Worm (Caenorhabditis elegans): Measurements from ENCODE around the gene camt-1.

The camt-1 gene

DNA sequence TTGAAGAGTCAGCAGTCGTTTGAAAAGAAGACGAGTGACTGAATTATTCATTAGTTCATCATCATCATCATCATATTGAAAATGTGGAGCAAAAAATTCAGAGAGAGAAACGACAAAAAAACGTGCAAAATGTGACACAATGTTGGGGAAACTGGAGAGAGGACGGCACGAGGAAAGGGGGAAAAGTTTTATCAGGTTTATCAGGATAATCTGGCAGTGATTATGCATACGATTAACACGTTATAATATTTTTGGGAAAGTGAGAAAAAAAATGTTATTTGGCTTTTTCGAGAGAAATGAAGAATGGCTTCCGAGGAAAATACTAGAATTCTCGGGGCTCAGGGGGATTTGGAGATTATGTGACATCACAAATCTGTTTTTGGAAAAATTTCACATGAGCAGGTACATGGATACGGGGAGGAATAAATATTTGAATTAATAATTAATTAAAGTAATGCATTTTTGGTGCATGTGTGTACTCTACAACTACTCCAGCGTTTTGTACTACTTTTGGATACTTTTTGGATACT lies at the start of gene camt-1:
TSS of gene camt-1 (minus strand) at position 51 of the 530 bp plus-strand sequence.
- TF ChIP-seq klf-2 (GFP tag; conservative IDR thresholded peaks at IDR 0.05), result no peak
- TF ChIP-seq ref-1 (GFP tag; conservative IDR thresholded peaks at IDR 0.05), result no peak
- no peak for TF ChIP-seq med-1 (GFP tag; optimal IDR thresholded peaks at IDR 0.05; ENCODE audit: insufficient read depth)
- no peak for TF ChIP-seq cog-1 (tag; optimal IDR thresholded peaks at IDR 0.05)
- TF ChIP-seq ztf-23 (GFP tag; IDR thresholded peaks at IDR 0.05), result no peak

DNA sequence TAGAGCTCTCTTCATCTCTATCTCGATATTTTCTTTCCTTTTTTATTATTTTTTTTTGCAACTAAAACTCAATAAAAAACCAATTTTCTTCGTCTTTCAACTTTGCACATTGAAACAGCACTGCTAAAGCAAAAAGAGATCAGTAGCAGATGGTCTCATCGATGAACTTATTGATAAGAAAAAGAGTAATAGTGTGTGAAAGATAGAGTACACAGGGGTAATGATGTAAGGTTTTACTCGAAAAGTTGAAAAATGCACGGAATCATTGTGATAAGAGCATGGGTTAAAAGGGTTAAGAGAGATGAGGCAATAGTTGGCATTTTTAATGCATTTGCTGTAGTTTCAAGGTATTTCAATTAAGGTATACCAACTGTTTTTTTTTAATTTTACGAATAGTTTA lies 47.1 kb upstream of the camt-1 start:
- no peak for TF ChIP-seq ztf-29 (GFP tag; IDR thresholded peaks at IDR 0.05)
- no peak for TF ChIP-seq tab-1 (GFP tag; IDR thresholded peaks at IDR 0.05)
- no peak for TF ChIP-seq T22C8.4 (GFP tag; IDR thresholded peaks at IDR 0.05)
- TF ChIP-seq med-1 (GFP tag; optimal IDR thresholded peaks at IDR 0.05; ENCODE audit: insufficient read depth), result no peak
- TF ChIP-seq ref-1 (GFP tag; conservative IDR thresholded peaks at IDR 0.05), result no peak
- no peak for TF ChIP-seq flt-1 (GFP tag; IDR thresholded peaks at IDR 0.05)
- TF ChIP-seq ztf-23 (GFP tag; IDR thresholded peaks at IDR 0.05), result no peak
- no peak for TF ChIP-seq klf-2 (GFP tag; conservative IDR thresholded peaks at IDR 0.05)
- no peak for TF ChIP-seq cog-1 (tag; optimal IDR thresholded peaks at IDR 0.05)

DNA sequence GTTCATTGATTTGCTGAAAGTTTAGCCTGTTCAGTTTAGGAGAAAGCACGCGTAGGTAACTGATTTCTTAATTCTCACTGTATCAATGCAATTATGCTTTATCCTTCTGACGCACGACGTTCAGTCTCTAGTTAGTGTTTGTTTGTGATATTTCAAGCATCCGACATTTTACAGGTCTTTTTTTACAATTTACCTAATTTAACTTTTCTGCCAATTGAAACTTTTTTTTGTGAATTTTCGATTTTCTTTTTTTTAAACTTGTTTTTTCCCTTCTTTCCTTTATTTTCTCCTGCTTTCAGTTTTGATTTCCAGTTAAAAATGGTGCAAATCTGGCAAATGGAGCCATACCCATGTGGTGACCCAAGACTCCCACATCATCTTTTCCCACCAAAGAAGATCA lies 45.8 kb upstream of the camt-1 start, which contains the start of gene K07E1.1:
TSS of gene K07E1.1 (plus strand) at position 301 of the 400 bp plus-strand sequence.
- TF ChIP-seq T22C8.4 (GFP tag; IDR thresholded peaks at IDR 0.05) (no peak), flt-1 (GFP tag; IDR thresholded peaks at IDR 0.05) (no peak), med-1 (GFP tag; optimal IDR thresholded peaks at IDR 0.05; ENCODE audit: insufficient read depth) (no peak), tab-1 (GFP tag; IDR thresholded peaks at IDR 0.05) (no peak), cog-1 (tag; optimal IDR thresholded peaks at IDR 0.05) (no peak), ztf-29 (GFP tag; IDR thresholded peaks at IDR 0.05) (no peak), ref-1 (GFP tag; conservative IDR thresholded peaks at IDR 0.05) (no peak), klf-2 (GFP tag; conservative IDR thresholded peaks at IDR 0.05) (no peak), ztf-23 (GFP tag; IDR thresholded peaks at IDR 0.05) (no peak)

DNA sequence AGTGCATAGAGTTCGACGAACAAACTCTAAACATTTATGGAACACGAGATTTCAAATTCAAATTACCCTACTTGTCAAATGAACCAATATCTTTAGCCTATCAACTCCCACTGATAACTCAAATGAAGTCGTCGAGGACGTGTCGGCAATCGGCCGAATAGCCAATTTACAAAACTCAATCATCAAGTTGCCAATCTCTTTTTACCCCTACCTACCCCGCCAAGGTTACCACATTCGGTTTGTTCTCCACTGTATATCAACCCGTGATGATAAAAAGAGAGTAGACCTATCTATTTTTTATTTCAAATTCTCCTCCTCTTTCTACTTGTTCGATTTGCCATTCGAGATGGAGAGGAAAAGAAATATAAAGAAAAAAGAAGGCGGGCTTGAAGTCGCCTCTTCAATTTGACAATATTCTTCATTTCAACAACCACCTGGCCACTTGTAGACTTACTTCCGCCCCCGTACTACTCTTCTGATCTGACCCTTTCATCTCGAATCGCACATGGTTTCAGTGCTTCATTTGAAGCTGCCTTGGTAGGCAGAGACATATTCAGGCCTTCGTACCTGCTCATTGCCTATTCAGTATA lies 45.1 kb upstream of the camt-1 start:
- TF ChIP-seq ref-1 (GFP tag; conservative IDR thresholded peaks at IDR 0.05) (no peak), ztf-23 (GFP tag; IDR thresholded peaks at IDR 0.05) (no peak), cog-1 (tag; optimal IDR thresholded peaks at IDR 0.05) (no peak), klf-2 (GFP tag; conservative IDR thresholded peaks at IDR 0.05) (no peak), tab-1 (GFP tag; IDR thresholded peaks at IDR 0.05) (no peak), ztf-29 (GFP tag; IDR thresholded peaks at IDR 0.05) (no peak), flt-1 (GFP tag; IDR thresholded peaks at IDR 0.05) (no peak), T22C8.4 (GFP tag; IDR thresholded peaks at IDR 0.05) (no peak)

DNA sequence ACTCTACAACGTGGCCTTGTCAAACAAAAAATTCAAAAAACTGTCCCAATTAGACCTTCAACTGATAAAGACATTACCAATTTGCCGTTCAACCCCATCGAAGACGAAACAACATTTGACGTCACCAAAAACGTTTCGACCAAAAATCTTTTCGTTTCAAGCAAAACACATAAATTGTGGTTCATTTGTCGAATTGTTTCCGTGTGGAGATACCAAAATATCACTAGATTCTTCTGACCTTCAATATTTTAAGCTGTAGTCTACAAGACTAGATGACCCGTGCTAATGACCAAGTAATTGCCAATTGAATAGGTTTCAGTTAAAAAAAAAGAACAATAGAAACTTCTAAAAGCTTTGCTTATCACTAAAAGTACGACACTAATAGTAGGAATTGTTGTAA lies 43.5 kb upstream of the camt-1 start:
- TF ChIP-seq klf-2 (GFP tag; conservative IDR thresholded peaks at IDR 0.05) (no peak), flt-1 (GFP tag; IDR thresholded peaks at IDR 0.05) (no peak), cog-1 (tag; optimal IDR thresholded peaks at IDR 0.05) (no peak), ztf-29 (GFP tag; IDR thresholded peaks at IDR 0.05) (no peak), med-1 (GFP tag; optimal IDR thresholded peaks at IDR 0.05; ENCODE audit: insufficient read depth) (no peak), tab-1 (GFP tag; IDR thresholded peaks at IDR 0.05) (no peak), T22C8.4 (GFP tag; IDR thresholded peaks at IDR 0.05) (no peak), ref-1 (GFP tag; conservative IDR thresholded peaks at IDR 0.05) (no peak), ztf-23 (GFP tag; IDR thresholded peaks at IDR 0.05) (no peak)

DNA sequence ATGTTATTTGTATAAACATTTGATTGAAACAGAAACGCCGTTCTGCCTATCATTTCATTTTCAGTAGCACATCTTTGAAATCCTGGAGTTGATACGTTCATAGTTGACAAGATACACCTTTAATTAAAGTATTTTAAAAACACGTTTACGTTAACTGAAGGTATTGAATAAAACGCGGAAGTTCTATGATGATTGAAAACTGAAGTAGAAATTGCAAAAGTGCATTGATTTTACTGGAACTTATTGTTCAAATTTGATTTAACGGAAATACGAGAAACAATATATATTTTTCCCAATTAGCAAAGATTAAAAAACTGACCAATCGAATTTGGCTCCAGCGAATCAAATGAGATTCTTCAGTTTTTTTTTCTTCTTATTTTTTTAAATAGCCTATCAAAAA lies 38.6 kb upstream of the camt-1 start, which contains the start of gene sra-34:
TSS of gene sra-34 (minus strand) at position 101 of the 400 bp plus-strand sequence.
- no peak for TF ChIP-seq klf-2 (GFP tag; conservative IDR thresholded peaks at IDR 0.05)
- TF ChIP-seq T22C8.4 (GFP tag; IDR thresholded peaks at IDR 0.05), result no peak
- TF ChIP-seq cog-1 (tag; optimal IDR thresholded peaks at IDR 0.05), result no peak
- TF ChIP-seq ztf-29 (GFP tag; IDR thresholded peaks at IDR 0.05), result no peak
- no peak for TF ChIP-seq ref-1 (GFP tag; conservative IDR thresholded peaks at IDR 0.05)
- no peak for TF ChIP-seq flt-1 (GFP tag; IDR thresholded peaks at IDR 0.05)

DNA sequence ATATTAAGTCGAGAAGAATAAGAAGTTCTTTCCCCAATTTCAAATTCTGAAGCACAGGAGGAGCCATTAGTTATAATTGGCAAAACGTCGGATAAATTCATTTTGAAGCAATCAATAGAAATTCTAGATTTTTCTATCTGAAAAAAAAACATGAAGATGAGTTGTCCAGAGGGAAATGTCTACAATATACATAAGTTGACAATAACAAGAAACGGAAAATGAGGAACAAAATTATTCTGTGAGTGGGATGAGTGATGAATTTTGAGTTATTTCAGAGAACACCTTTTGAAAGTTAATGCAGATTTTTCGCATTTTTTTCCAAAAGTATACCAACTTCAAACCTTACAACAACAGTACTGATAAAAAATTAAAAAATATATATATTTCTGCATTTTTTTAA lies 35.7 kb upstream of the camt-1 start, which contains the start of gene sra-36:
TSS of gene sra-36 (minus strand) at position 101 of the 400 bp plus-strand sequence.
- TF ChIP-seq T22C8.4 (GFP tag; IDR thresholded peaks at IDR 0.05) (no peak), tab-1 (GFP tag; IDR thresholded peaks at IDR 0.05) (no peak), cog-1 (tag; optimal IDR thresholded peaks at IDR 0.05) (no peak), flt-1 (GFP tag; IDR thresholded peaks at IDR 0.05) (no peak), ref-1 (GFP tag; conservative IDR thresholded peaks at IDR 0.05) (no peak), ztf-29 (GFP tag; IDR thresholded peaks at IDR 0.05) (no peak), med-1 (GFP tag; optimal IDR thresholded peaks at IDR 0.05; ENCODE audit: insufficient read depth) (no peak), klf-2 (GFP tag; conservative IDR thresholded peaks at IDR 0.05) (no peak), ztf-23 (GFP tag; IDR thresholded peaks at IDR 0.05) (no peak)

DNA sequence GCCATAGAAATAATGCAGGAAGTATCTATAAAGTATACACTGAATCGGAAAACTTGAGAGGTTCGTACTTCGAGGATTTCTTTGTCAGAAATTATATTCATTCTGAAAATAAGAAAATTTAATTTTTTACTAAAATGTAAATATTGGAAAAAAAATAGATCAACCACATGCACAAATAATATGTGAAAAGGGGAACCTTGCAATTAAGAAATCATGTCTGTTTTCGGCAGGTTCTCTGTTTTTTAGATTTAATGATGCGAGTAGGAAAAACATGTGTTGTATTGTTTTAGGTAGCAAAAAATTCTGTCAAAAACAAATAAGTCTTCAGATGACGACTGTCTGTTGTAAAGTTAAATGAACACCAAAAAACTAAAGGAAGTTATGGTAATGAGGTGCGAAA lies 32.2 kb upstream of the camt-1 start, which contains the start of gene sra-33:
TSS of gene sra-33 (minus strand) at position 101 of the 400 bp plus-strand sequence.
- no peak for TF ChIP-seq klf-2 (GFP tag; conservative IDR thresholded peaks at IDR 0.05)
- TF ChIP-seq ref-1 (GFP tag; conservative IDR thresholded peaks at IDR 0.05), result no peak
- no peak for TF ChIP-seq flt-1 (GFP tag; IDR thresholded peaks at IDR 0.05)
- TF ChIP-seq med-1 (GFP tag; optimal IDR thresholded peaks at IDR 0.05; ENCODE audit: insufficient read depth), result no peak
- TF ChIP-seq ztf-29 (GFP tag; IDR thresholded peaks at IDR 0.05), result no peak
- no peak for TF ChIP-seq cog-1 (tag; optimal IDR thresholded peaks at IDR 0.05)
- no peak for TF ChIP-seq tab-1 (GFP tag; IDR thresholded peaks at IDR 0.05)
- TF ChIP-seq ztf-23 (GFP tag; IDR thresholded peaks at IDR 0.05), result no peak
- TF ChIP-seq T22C8.4 (GFP tag; IDR thresholded peaks at IDR 0.05), result no peak

DNA sequence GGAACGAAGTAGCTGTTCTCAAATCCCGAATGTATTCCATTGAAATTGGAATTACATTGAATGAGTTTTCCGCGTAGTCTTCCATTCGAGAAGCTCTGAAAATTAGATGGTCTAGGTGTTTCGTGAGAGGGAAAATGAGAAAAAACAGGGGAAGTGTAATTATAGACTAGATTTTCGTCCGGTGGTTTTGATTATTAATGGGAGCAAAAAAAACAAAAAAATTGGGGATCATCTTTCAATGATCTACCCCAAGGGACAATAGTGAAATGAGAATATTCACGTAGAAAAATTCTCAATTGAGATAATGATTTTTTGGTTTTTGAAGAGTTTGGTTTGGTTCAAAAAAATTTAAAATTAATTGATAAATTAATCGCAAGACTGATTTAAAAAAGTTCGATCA lies 26.9 kb upstream of the camt-1 start, which contains the start of gene sra-32:
TSS of gene sra-32 (minus strand) at position 101 of the 400 bp plus-strand sequence.
- TF ChIP-seq T22C8.4 (GFP tag; IDR thresholded peaks at IDR 0.05), result no peak
- no peak for TF ChIP-seq med-1 (GFP tag; optimal IDR thresholded peaks at IDR 0.05; ENCODE audit: insufficient read depth)
- TF ChIP-seq ztf-29 (GFP tag; IDR thresholded peaks at IDR 0.05), result no peak
- no peak for TF ChIP-seq cog-1 (tag; optimal IDR thresholded peaks at IDR 0.05)
- no peak for TF ChIP-seq ref-1 (GFP tag; conservative IDR thresholded peaks at IDR 0.05)
- no peak for TF ChIP-seq flt-1 (GFP tag; IDR thresholded peaks at IDR 0.05)
- TF ChIP-seq ztf-23 (GFP tag; IDR thresholded peaks at IDR 0.05), result no peak
- no peak for TF ChIP-seq tab-1 (GFP tag; IDR thresholded peaks at IDR 0.05)
- no peak for TF ChIP-seq klf-2 (GFP tag; conservative IDR thresholded peaks at IDR 0.05)

Measured in whole organism, midembryonic.